Fruit fly (Drosophila melanogaster): ENCODE measurements around the gene hzg.

Gene hzg

DNA sequence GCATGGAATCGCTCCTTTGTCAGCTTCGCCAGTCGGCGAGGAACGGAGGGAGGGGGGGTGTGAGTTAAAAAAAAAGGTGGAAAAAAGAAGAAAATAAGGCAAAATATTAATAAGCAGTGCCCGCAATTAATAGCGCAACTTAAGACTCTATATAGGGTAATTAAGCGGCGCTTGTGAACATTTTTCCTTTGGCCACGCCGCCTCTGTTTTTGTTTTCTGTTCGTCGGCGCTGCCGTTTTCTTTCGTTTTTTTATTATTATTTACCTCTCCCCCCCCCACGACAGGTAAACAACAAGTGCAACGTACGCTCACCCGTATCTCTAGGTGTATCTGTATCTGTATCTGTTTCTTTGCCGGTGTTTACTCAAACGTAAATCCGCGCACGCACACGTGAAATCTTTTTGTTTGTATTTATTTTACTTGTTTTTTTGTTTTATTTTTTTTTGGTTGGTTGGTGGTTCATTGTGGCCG lies 22.7 kb upstream of the hzg start (continued):
- TF ChIP-seq fu2 (GFP tag; optimal IDR thresholded peaks at IDR 0.05): no peak
- no peak for TF ChIP-seq br (optimal IDR thresholded peaks at IDR 0.05)
- no peak for TF ChIP-seq mam (GFP tag; optimal IDR thresholded peaks at IDR 0.05)
- TF ChIP-seq D19B (GFP tag; optimal IDR thresholded peaks at IDR 0.05): no peak
- peak; percentile 40 for TF ChIP-seq CG4328 (GFP tag; optimal IDR thresholded peaks at IDR 0.05)
- no peak for TF ChIP-seq Doc2 (GFP tag; IDR thresholded peaks at IDR 0.05)
- no peak; the same call in 1 of the 2 replicates for TF ChIP-seq CG13287 (GFP tag; IDR thresholded peaks at IDR 0.05; ENCODE audit: partially characterized antibody)
- TF ChIP-seq CG6854 (GFP tag; optimal IDR thresholded peaks at IDR 0.05): no peak
- peak; percentile 61 for TF ChIP-seq CG15011 (GFP tag; optimal IDR thresholded peaks at IDR 0.05)
- TF ChIP-seq pan (optimal IDR thresholded peaks at IDR 0.05): peak in 1 of 2 experiments; percentile 20
- peak in 1 of 2 experiments; percentile 73 for TF ChIP-seq pan (GFP tag; optimal IDR thresholded peaks at IDR 0.05 in 1 of 2, IDR thresholded peaks at IDR 0.05 in 1 of 2)
- no peak for TF ChIP-seq tup (GFP tag; optimal IDR thresholded peaks at IDR 0.05)
- TF ChIP-seq Sin3A (optimal IDR thresholded peaks at IDR 0.05): no peak
- TF ChIP-seq so (GFP tag; IDR thresholded peaks at IDR 0.05): peak; percentile 70; the same call in 2 of the 3 replicates
- peak; percentile 64 for TF ChIP-seq CG9727 (GFP tag; optimal IDR thresholded peaks at IDR 0.05)
- peak; percentile 68 for TF ChIP-seq HLHmδ (GFP tag; optimal IDR thresholded peaks at IDR 0.05)
- no peak for TF ChIP-seq GATAe (GFP tag; conservative IDR thresholded peaks at IDR 0.05)
- no peak for TF ChIP-seq CG7963 (GFP tag; IDR thresholded peaks at IDR 0.05; ENCODE audit: partially characterized antibody)
- TF ChIP-seq crp (GFP tag; optimal IDR thresholded peaks at IDR 0.05): no peak
- peak; percentile 60; the same call in 2 of the 3 replicates for TF ChIP-seq ci (GFP tag; IDR thresholded peaks at IDR 0.05)
- peak; percentile 87 for TF ChIP-seq kni (GFP tag; optimal IDR thresholded peaks at IDR 0.05)
- 0 out of 2 replicates have a peak, but pooled peaks have one; percentile 14 for TF ChIP-seq esg (GFP tag; conservative IDR thresholded peaks at IDR 0.05)
- peak; percentile 16 for TF ChIP-seq CG6254 (GFP tag; optimal IDR thresholded peaks at IDR 0.05)
- no peak for TF ChIP-seq Lim3 (GFP tag; IDR thresholded peaks at IDR 0.05)
- no peak for TF ChIP-seq CG42726 (GFP tag; IDR thresholded peaks at IDR 0.05; ENCODE audit: partially characterized antibody)
- no peak for TF ChIP-seq CTCF (GFP tag; optimal IDR thresholded peaks at IDR 0.05)
- TF ChIP-seq gsb-n (tag; optimal IDR thresholded peaks at IDR 0.05): no peak
- TF ChIP-seq Fer1 (GFP tag; optimal IDR thresholded peaks at IDR 0.05): no peak
- TF ChIP-seq CG15479 (GFP tag; optimal IDR thresholded peaks at IDR 0.05): peak; percentile 3
- no peak for TF ChIP-seq vvl (GFP tag; IDR thresholded peaks at IDR 0.05)
- 0 out of 3 replicates have a peak, but pooled peaks have one; percentile 31 for TF ChIP-seq sr (GFP tag; IDR thresholded peaks at IDR 0.05)
- TF ChIP-seq trh (GFP tag; optimal IDR thresholded peaks at IDR 0.05): no peak
- peak; percentile 13 for TF ChIP-seq ems (GFP tag; optimal IDR thresholded peaks at IDR 0.05)
- no peak for TF ChIP-seq CG5245 (GFP tag; optimal IDR thresholded peaks at IDR 0.05)
- no peak for TF ChIP-seq pho (GFP tag; optimal IDR thresholded peaks at IDR 0.05)
- peak; percentile 13 for TF ChIP-seq CG3281 (GFP tag; optimal IDR thresholded peaks at IDR 0.05)
- TF ChIP-seq NC2α (GFP tag; optimal IDR thresholded peaks at IDR 0.05): peak; percentile 14
- TF ChIP-seq Atf6 (GFP tag; IDR thresholded peaks at IDR 0.05): no peak; the same call in 1 of the 2 replicates
- TF ChIP-seq CG2875 (GFP tag; optimal IDR thresholded peaks at IDR 0.05): peak; percentile 54
- TF ChIP-seq salm (tag; optimal IDR thresholded peaks at IDR 0.05): no peak
- peak; percentile 12 for TF ChIP-seq Lhr (GFP tag; optimal IDR thresholded peaks at IDR 0.05)
- TF ChIP-seq CG11696 (GFP tag; IDR thresholded peaks at IDR 0.05): no peak
- TF ChIP-seq shn (GFP tag; optimal IDR thresholded peaks at IDR 0.05): no peak
- TF ChIP-seq ato (GFP tag; IDR thresholded peaks at IDR 0.05; ENCODE audit: partially characterized antibody): no peak
- peak; percentile 53 for TF ChIP-seq CG33557 (GFP tag; optimal IDR thresholded peaks at IDR 0.05)
- peak; percentile 44 for TF ChIP-seq CG3163 (GFP tag; optimal IDR thresholded peaks at IDR 0.05)
- TF ChIP-seq Dbx (GFP tag; IDR thresholded peaks at IDR 0.05): peak; percentile 33; the same call in 1 of the 3 replicates
- peak; percentile 59 for TF ChIP-seq fd102C (GFP tag; optimal IDR thresholded peaks at IDR 0.05)
- no peak for TF ChIP-seq unc-4 (GFP tag; IDR thresholded peaks at IDR 0.05; ENCODE audit: partially characterized antibody)
- peak; percentile 3 to 36 for TF ChIP-seq Pdp1 (GFP tag; optimal IDR thresholded peaks at IDR 0.05)
- no peak for TF ChIP-seq Bgb (GFP tag; IDR thresholded peaks at IDR 0.05; ENCODE audit: partially characterized antibody)
